Fruit fly (Drosophila melanogaster) whole organism, prepupa: ENCODE measurements around the gene CG16820.

ENCODE experiments used
- CG3032 ChIP-seq: fragments of 200-800 bp; optimal IDR thresholded peaks from 2 replicates; lab custom pipeline; 2019; ENCODE audit warnings: missing biosample characterization, mild to moderate bottlenecking, missing genetic modification characterization, moderate library complexity
- CG32006 ChIP-seq: fragments of 200-800 bp; sonication (Bioruptor generic); optimal IDR thresholded peaks from 3 replicates; lab custom pipeline; 2017; ENCODE audit warnings: missing biosample characterization, mild to moderate bottlenecking, missing genetic modification characterization
- CG34406 ChIP-seq: fragments of 200-800 bp; sonication (Bioruptor generic); optimal IDR thresholded peaks from 3 replicates; lab custom pipeline; 2016; ENCODE audit warnings: missing biosample characterization, missing genetic modification characterization
- CG6276 ChIP-seq: fragments of 200-800 bp; sonication (Bioruptor generic); optimal IDR thresholded peaks from 2 replicates; lab custom pipeline; 2017; ENCODE audit warnings: missing biosample characterization, mild to moderate bottlenecking, missing genetic modification characterization
- CG6808 ChIP-seq: fragments of 200-800 bp; sonication (Bioruptor generic); optimal IDR thresholded peaks from 3 replicates; lab custom pipeline; 2017; ENCODE audit warnings: missing biosample characterization, missing genetic modification characterization, mild to moderate bottlenecking, moderate library complexity, missing genetic modification reagents
- CG6854 ChIP-seq: fragments of 200-800 bp; sonication (Bioruptor generic); optimal IDR thresholded peaks from 2 replicates; lab custom pipeline; 2017; ENCODE audit warnings: missing biosample characterization, mild to moderate bottlenecking, missing genetic modification characterization
- CG8319 ChIP-seq: fragments of 200-800 bp; sonication (Bioruptor generic); optimal IDR thresholded peaks from 3 replicates; lab custom pipeline; 2016; ENCODE audit warnings: missing biosample characterization, missing genetic modification characterization
- Ets96B ChIP-seq: fragments of 200-800 bp; optimal IDR thresholded peaks from 2 replicates; lab custom pipeline; 2019; ENCODE audit warnings: missing biosample characterization, mild to moderate bottlenecking, missing genetic modification characterization, moderate library complexity
- Hr38 ChIP-seq: sonication (Bioruptor generic); optimal IDR thresholded peaks from 2 replicates; lab custom pipeline; 2016; ENCODE audit warnings: missing biosample characterization, missing genetic modification characterization
- Hr39 ChIP-seq: fragments of 200-800 bp; sonication (Bioruptor generic); optimal IDR thresholded peaks from 2 replicates; lab custom pipeline; 2016; ENCODE audit warnings: missing biosample characterization, missing genetic modification characterization
- Lpt ChIP-seq: fragments of 200-800 bp; sonication (Bioruptor generic); optimal IDR thresholded peaks from 3 replicates; lab custom pipeline; 2016; ENCODE audit warnings: missing biosample characterization, missing genetic modification characterization
- achi ChIP-seq: fragments of 200-800 bp; sonication (Bioruptor generic); optimal IDR thresholded peaks from 3 replicates; lab custom pipeline; 2016; ENCODE audit warnings: missing biosample characterization, missing genetic modification characterization
- acj6 ChIP-seq: fragments of 200-800 bp; sonication (Bioruptor generic); optimal IDR thresholded peaks from 3 replicates; lab custom pipeline; 2016; ENCODE audit warnings: missing biosample characterization, missing genetic modification characterization
- fd85E ChIP-seq: fragments of 200-800 bp; sonication (Bioruptor generic); optimal IDR thresholded peaks from 3 replicates; lab custom pipeline; 2016; ENCODE audit warnings: missing biosample characterization, missing genetic modification characterization

DNA sequence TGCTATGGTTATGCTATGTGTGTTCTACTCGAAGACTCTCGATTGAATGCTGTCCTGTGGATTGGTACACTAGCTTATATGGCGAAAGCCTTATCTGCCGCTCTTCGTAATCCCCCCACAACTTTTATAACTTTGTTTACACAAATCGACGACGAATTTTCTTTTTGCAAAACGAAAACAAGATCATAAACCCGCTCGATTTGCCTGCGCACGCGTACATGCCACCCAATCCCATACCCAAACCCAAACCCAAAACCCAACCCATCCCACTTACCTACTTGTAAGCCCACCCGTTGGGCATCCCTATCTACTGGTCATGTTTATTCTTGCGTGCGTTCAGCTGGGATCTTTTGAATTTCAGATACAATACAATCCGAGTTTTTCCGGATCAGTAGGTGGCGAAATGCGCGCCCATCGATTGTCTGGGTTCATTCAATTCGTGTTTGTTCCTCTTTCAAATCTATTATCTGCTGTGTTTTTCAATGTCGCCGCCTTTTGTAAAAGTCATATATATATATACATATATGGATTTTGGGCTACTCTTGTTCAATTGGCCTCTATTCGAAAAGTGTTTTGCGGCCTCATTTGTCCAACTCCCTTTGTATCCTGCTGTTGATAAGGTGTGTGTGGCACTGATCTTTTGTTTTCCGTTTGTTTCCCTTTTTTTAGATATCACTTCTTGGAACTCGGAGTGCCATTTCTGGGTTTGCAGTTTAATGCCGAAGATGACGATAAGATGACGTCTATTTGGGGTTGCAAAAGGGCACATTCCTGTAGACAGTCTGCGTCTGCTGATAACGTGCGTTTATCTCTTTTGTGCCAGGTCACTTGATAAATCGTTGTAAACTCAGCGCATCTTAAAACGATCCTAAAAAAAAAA lies 11.2 kb upstream of the CG16820 start, which contains the start of gene Mabi:
- no peak for TF ChIP-seq CG3032 (tag; lab: Kevin White, UChicago)
- TF ChIP-seq CG34406 (GFP tag; lab: Kevin White, UChicago), result no peak
- TF ChIP-seq CG6276 (GFP tag; lab: Kevin White, UChicago), result no peak
- TF ChIP-seq CG6808 (GFP tag; lab: Kevin White, UChicago), result no peak
- no peak for TF ChIP-seq acj6 (GFP tag; lab: Kevin White, UChicago)
- TF ChIP-seq CG32006, result no peak
- TF ChIP-seq achi (GFP tag; lab: Kevin White, UChicago), result no peak
- no peak for TF ChIP-seq fd85E (GFP tag; lab: Kevin White, UChicago)
- no peak for TF ChIP-seq Lpt
- TF ChIP-seq CG8319 (GFP tag; lab: Kevin White, UChicago), result no peak
- TF ChIP-seq Hr39, result no peak
- no peak for TF ChIP-seq Ets96B (tag; lab: Kevin White, UChicago)
- TF ChIP-seq CG6854 (GFP tag; lab: Kevin White, UChicago), result no peak
- no peak for TF ChIP-seq Hr38 (GFP tag; lab: Kevin White, UChicago)
